Worm (Caenorhabditis elegans) whole organism, L1 larva: Measurements from ENCODE around the gene suds-3.

Experiments used
- C04F5.9 ChIP-seq: sonication (generic microtip); optimal IDR thresholded peaks from 2 replicates; lab custom pipeline; 2016; ENCODE audit warnings: missing genetic modification characterization, missing compliant biosample characterization
- F16B12.6 ChIP-seq: fragments of 150-350 bp; optimal IDR thresholded peaks from 2 replicates; lab custom pipeline; 2014; ENCODE audit warnings: missing biosample characterization, missing genetic modification characterization
- Y116A8C.19 ChIP-seq: sonication (generic microtip); optimal IDR thresholded peaks from 2 replicates; lab custom pipeline; 2016; ENCODE audit warnings: missing compliant biosample characterization, missing genetic modification characterization, borderline replicate concordance
- aha-1 ChIP-seq: fragments of 150-350 bp; optimal IDR thresholded peaks from 2 replicates; lab custom pipeline; 2014; ENCODE audit warnings: missing biosample characterization, missing genetic modification characterization
- aly-2 ChIP-seq: fragments of 150-350 bp; optimal IDR thresholded peaks from 2 replicates; lab custom pipeline; 2014; ENCODE audit warnings: missing biosample characterization, missing genetic modification characterization
- ama-1 ChIP-seq: fragments of 150-350 bp; optimal IDR thresholded peaks from 2 replicates; lab custom pipeline; 2014
- blmp-1 ChIP-seq: fragments of 150-350 bp; optimal IDR thresholded peaks from 2 replicates; lab custom pipeline; 2014; ENCODE audit warnings: missing biosample characterization, missing genetic modification characterization
- ceh-88 ChIP-seq: fragments of 200-800 bp; sonication (Bioruptor generic); IDR thresholded peaks from 2 replicates; pipeline ENCODE4 v1.3.6; 2022; ENCODE audit warnings: missing genetic modification characterization, missing compliant biosample characterization
- dsc-1 ChIP-seq: sonication (generic microtip); optimal IDR thresholded peaks from 2 replicates; lab custom pipeline; 2016; ENCODE audit warnings: mild to moderate bottlenecking, missing genetic modification characterization, missing compliant biosample characterization
- efl-1 ChIP-seq, 4 experiments: fragments of 150-350 bp; optimal IDR thresholded peaks in 3 of 4; peaks in 1 of 4; 1 replicate in 1 of 4; 2 replicates in 3 of 4; lab custom pipeline; 2014; ENCODE audit warnings: missing biosample characterization in 2 of 4, missing genetic modification characterization in 2 of 4, missing genetic modification reagents in 2 of 4
- efl-3 ChIP-seq: fragments of 200-800 bp; sonication (Bioruptor generic); optimal IDR thresholded peaks from 2 replicates; lab custom pipeline; 2018; ENCODE audit warnings: mild to moderate bottlenecking, missing genetic modification characterization, missing compliant biosample characterization
- egl-27 ChIP-seq, 2 experiments: fragments of 150-350 bp in 1 of 2; sonication (generic microtip); optimal IDR thresholded peaks; 3 replicates each; lab custom pipeline; 2017 to 2018; ENCODE audit warnings: missing biosample characterization in 2 of 2, missing genetic modification characterization in 2 of 2, missing genetic modification reagents in 2 of 2
- elt-3 ChIP-seq, 6 experiments: fragments of 150-350 bp in 1 of 6; sonication (generic microtip); optimal IDR thresholded peaks; 2 replicates each; lab custom pipeline; 2017 to 2018; ENCODE audit warnings: missing biosample characterization in 6 of 6, missing genetic modification characterization in 6 of 6, inconsistent platforms in 1 of 6
- ets-5 ChIP-seq: fragments of 200-800 bp; sonication (Bioruptor generic); IDR thresholded peaks from 2 replicates; pipeline ENCODE4 v1.3.6; 2022; ENCODE audit warnings: missing genetic modification characterization, missing compliant biosample characterization
- fkh-10 ChIP-seq: sonication (generic microtip); optimal IDR thresholded peaks from 2 replicates; lab custom pipeline; 2017; ENCODE audit warnings: missing biosample characterization, missing genetic modification reagents, missing genetic modification characterization
- hlh-4 ChIP-seq: sonication (generic microtip); optimal IDR thresholded peaks from 2 replicates; lab custom pipeline; 2016; ENCODE audit warnings: mild to moderate bottlenecking, missing genetic modification characterization, missing compliant biosample characterization
- hpl-2 ChIP-seq: fragments of 150-350 bp; optimal IDR thresholded peaks from 2 replicates; lab custom pipeline; 2014; ENCODE audit warnings: missing biosample characterization, missing genetic modification reagents, missing genetic modification characterization
- isw-1 ChIP-seq: fragments of 200-800 bp; sonication (Bioruptor generic); IDR thresholded peaks from 2 replicates; pipeline ENCODE4 v1.3.6; 2022; ENCODE audit warnings: missing genetic modification characterization, missing compliant biosample characterization
- lin-13 ChIP-seq: fragments of 150-350 bp; optimal IDR thresholded peaks from 2 replicates; lab custom pipeline; 2014; ENCODE audit warnings: missing biosample characterization, missing genetic modification reagents, missing genetic modification characterization
- lin-14 ChIP-seq: fragments of 200-800 bp; sonication (Bioruptor generic); optimal IDR thresholded peaks from 2 replicates; lab custom pipeline; 2018; ENCODE audit warnings: mild to moderate bottlenecking, missing genetic modification characterization, moderate library complexity, missing compliant biosample characterization
- lin-15B ChIP-seq: fragments of 150-350 bp; sonication (generic microtip); optimal IDR thresholded peaks from 3 replicates; lab custom pipeline; 2014; ENCODE audit warnings: missing biosample characterization, missing genetic modification characterization
- lin-35 ChIP-seq, 2 experiments: fragments of 150-350 bp; optimal IDR thresholded peaks; 2 replicates each; lab custom pipeline; 2014; ENCODE audit warnings: missing biosample characterization in 2 of 2, missing genetic modification characterization in 2 of 2, missing genetic modification reagents in 2 of 2
- lir-3 ChIP-seq: sonication (generic microtip); optimal IDR thresholded peaks from 2 replicates; lab custom pipeline; 2016; ENCODE audit warnings: mild to moderate bottlenecking, missing genetic modification characterization, moderate library complexity, missing compliant biosample characterization; ENCODE audit not compliant: poor library complexity
- mdl-1 ChIP-seq, 2 experiments: fragments of 150-350 bp; optimal IDR thresholded peaks; 2 replicates each; lab custom pipeline; 2014 to 2017; ENCODE audit warnings: missing biosample characterization in 2 of 2, missing genetic modification characterization in 2 of 2, inconsistent platforms in 1 of 2
- mef-2 ChIP-seq: fragments of 150-350 bp; optimal IDR thresholded peaks from 2 replicates; lab custom pipeline; 2014; ENCODE audit warnings: missing biosample characterization, missing genetic modification characterization
- mep-1 ChIP-seq: fragments of 150-350 bp; optimal IDR thresholded peaks from 2 replicates; lab custom pipeline; 2014; ENCODE audit warnings: missing biosample characterization, missing genetic modification characterization
- nhr-20 ChIP-seq: sonication (generic microtip); optimal IDR thresholded peaks from 2 replicates; lab custom pipeline; 2016; ENCODE audit warnings: mild to moderate bottlenecking, missing genetic modification characterization, missing compliant biosample characterization
- nhr-237 ChIP-seq: fragments of 150-350 bp; optimal IDR thresholded peaks from 2 replicates; lab custom pipeline; 2014; ENCODE audit warnings: missing biosample characterization, missing genetic modification characterization
- nhr-47 ChIP-seq: sonication (generic microtip); optimal IDR thresholded peaks from 2 replicates; lab custom pipeline; 2016; ENCODE audit warnings: mild to moderate bottlenecking, missing genetic modification characterization, moderate library complexity, missing compliant biosample characterization
- nhr-71 ChIP-seq: sonication (generic microtip); optimal IDR thresholded peaks from 2 replicates; lab custom pipeline; 2016; ENCODE audit warnings: mild to moderate bottlenecking, missing genetic modification characterization, moderate library complexity, missing compliant biosample characterization
- nhr-77 ChIP-seq: fragments of 150-350 bp; optimal IDR thresholded peaks from 2 replicates; lab custom pipeline; 2014; ENCODE audit warnings: missing biosample characterization, missing genetic modification characterization
- nhr-84 ChIP-seq: sonication (generic microtip); optimal IDR thresholded peaks from 2 replicates; lab custom pipeline; 2017; ENCODE audit warnings: missing biosample characterization, missing genetic modification characterization
- nhr-85 ChIP-seq: sonication (generic microtip); peaks from one replicate; lab custom pipeline; 2016; ENCODE audit warnings: missing genetic modification characterization, inconsistent platforms, missing compliant biosample characterization
- nhr-90 ChIP-seq: sonication (generic microtip); optimal IDR thresholded peaks from 2 replicates; lab custom pipeline; 2016; ENCODE audit warnings: mild to moderate bottlenecking, missing genetic modification characterization, missing compliant biosample characterization; ENCODE audit not compliant: poor library complexity
- pax-3 ChIP-seq: fragments of 200-800 bp; sonication (Bioruptor generic); optimal IDR thresholded peaks from 2 replicates; lab custom pipeline; 2018; ENCODE audit warnings: mild to moderate bottlenecking, missing genetic modification characterization, moderate library complexity, missing compliant biosample characterization
- snpc-4 ChIP-seq: fragments of 150-350 bp; optimal IDR thresholded peaks from 2 replicates; lab custom pipeline; 2014; ENCODE audit warnings: missing biosample characterization, missing genetic modification characterization
- snu-23 ChIP-seq: sonication (generic microtip); optimal IDR thresholded peaks from 2 replicates; lab custom pipeline; 2016; ENCODE audit warnings: missing genetic modification characterization, missing compliant biosample characterization
- sptf-1 ChIP-seq: fragments of 150-350 bp; optimal IDR thresholded peaks from 2 replicates; lab custom pipeline; 2014; ENCODE audit warnings: missing biosample characterization, missing genetic modification characterization
- swsn-7 ChIP-seq: sonication (generic microtip); optimal IDR thresholded peaks from 2 replicates; lab custom pipeline; 2016; ENCODE audit warnings: missing genetic modification characterization, missing compliant biosample characterization
- tlp-1 ChIP-seq: fragments of 150-350 bp; optimal IDR thresholded peaks from 2 replicates; lab custom pipeline; 2014; ENCODE audit warnings: missing biosample characterization, missing genetic modification characterization
- unc-30 ChIP-seq: sonication (generic microtip); optimal IDR thresholded peaks from 2 replicates; lab custom pipeline; 2017; ENCODE audit warnings: missing biosample characterization, missing genetic modification characterization
- unc-98 ChIP-seq: fragments of 200-800 bp; sonication (Bioruptor generic); IDR thresholded peaks from 2 replicates; pipeline ENCODE4 v1.3.6; 2022; ENCODE audit warnings: missing genetic modification characterization, missing compliant biosample characterization
- xbp-1 ChIP-seq: sonication (generic microtip); optimal IDR thresholded peaks from 2 replicates; lab custom pipeline; 2016; ENCODE audit warnings: missing genetic modification characterization, missing compliant biosample characterization
- ztf-11 ChIP-seq, 2 experiments: sonication (generic microtip); optimal IDR thresholded peaks; 2 replicates each; lab custom pipeline; 2016 to 2017; ENCODE audit warnings: missing genetic modification characterization in 2 of 2, missing biosample characterization in 1 of 2, missing compliant biosample characterization in 1 of 2

The suds-3 gene

DNA sequence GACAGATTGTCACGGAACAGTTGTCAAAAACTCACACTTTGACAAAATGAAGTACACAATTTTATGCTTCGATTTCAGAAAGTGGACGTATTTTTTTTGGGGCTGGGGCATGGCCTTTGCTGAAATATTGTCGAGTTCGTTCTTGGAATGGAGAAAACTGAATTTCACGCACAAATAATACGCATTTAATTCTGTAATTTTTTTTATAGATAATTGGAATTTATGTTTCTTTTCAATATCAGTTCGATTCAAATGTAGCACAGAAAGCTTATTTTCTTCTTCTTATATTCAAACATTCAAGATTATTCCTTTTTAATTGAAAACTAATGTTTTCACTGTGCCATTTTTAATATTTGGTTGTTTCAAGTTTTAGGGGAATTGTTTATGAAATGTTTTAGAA, 29.6 kb downstream of the suds-3 start, which contains the start of gene T07C12.10:
Gene T07C12.10 (minus strand): TSS at position 101 of the 400 bp plus-strand sequence.
- TF ChIP-seq mef-2 (tag; lab: Kevin White, UChicago) (no peak), isw-1 (GFP tag; lab: Robert Waterston, UW) (no peak), unc-30 (tag; lab: Kevin White, UChicago) (no peak), blmp-1 (no peak), nhr-71 (tag; lab: Kevin White, UChicago) (no peak), lin-13 (GFP tag; lab: Kevin White, UChicago) (no peak), lin-35 (GFP tag; optimal IDR thresholded peaks at IDR 0.05; lab: Kevin White, UChicago) (no peak), snu-23 (GFP tag; lab: Kevin White, UChicago) (no peak), mep-1 (tag; lab: Kevin White, UChicago) (no peak), efl-3 (GFP tag; lab: Kevin White, UChicago) (no peak), Y116A8C.19 (tag; lab: Kevin White, UChicago) (no peak), dsc-1 (no peak)
- TF ChIP-seq, all 84 proteins: peak for 0

DNA sequence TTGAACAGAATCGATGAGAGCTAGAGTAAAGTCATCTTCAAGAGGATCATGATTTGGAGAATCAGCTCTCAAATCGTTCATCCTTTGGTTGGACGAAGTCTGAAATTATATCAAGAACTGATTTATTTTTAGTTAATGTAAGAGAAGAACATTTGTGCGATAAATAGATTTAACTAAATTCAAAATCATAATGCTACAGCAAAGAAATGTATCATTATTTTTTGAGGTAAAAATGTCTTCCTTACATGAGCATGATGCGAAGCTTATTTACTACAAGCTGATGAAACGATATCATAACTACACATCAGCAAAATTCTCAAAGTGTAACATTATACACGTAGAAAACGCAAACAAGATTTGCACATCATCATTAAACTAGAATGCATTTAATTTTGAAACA, 31.6 kb downstream of the suds-3 start, which contains the start of gene madf-4:
Gene madf-4 (minus strand): TSS at position 101 of the 400 bp plus-strand sequence.
- TF ChIP-seq F16B12.6 (tag; lab: Kevin White, UChicago) (no peak), isw-1 (GFP tag; lab: Robert Waterston, UW) (no peak), lin-15B (tag; lab: Kevin White, UChicago) (no peak), blmp-1 (no peak), nhr-237 (tag; lab: Kevin White, UChicago) (no peak), ama-1 (no peak), Y116A8C.19 (tag; lab: Kevin White, UChicago) (no peak), C04F5.9 (tag; lab: Kevin White, UChicago) (no peak), elt-3 (tag; optimal IDR thresholded peaks at IDR 0.05; lab: Kevin White, UChicago) (no peak)

- TF ChIP-seq lin-14 (peak; percentile 64), nhr-85 (peak; percentile 81), lir-3 (tag; lab: Kevin White, UChicago) (no peak), nhr-71 (tag; lab: Kevin White, UChicago) (no peak), efl-3 (GFP tag; lab: Kevin White, UChicago) (no peak), efl-1 (optimal IDR thresholded peaks at IDR 0.05; lab: Kevin White, UChicago) (no peak), efl-1 (GFP tag; optimal IDR thresholded peaks at IDR 0.05 in 1 of 2; lab: Kevin White, UChicago) (peak in 1 of 2 experiments; percentile 3), nhr-90 (no peak), nhr-77 (tag; lab: Kevin White, UChicago) (no peak), nhr-20 (tag; lab: Kevin White, UChicago) (no peak), dsc-1 (no peak), ets-5 (GFP tag; lab: Robert Waterston, UW) (no peak), ceh-88 (GFP tag; lab: Robert Waterston, UW) (no peak), fkh-10 (GFP tag; lab: Kevin White, UChicago) (no peak)
Measured at ce11 chrV:9962916-9963315, 32.1 kb downstream of the suds-3 start.

ce11 chrV:9964152-9964785, 33.5 kb downstream of the suds-3 start:
- TF ChIP-seq lin-14 (peak; percentile 54), nhr-90 (no peak), mdl-1 (tag; optimal IDR thresholded peaks at IDR 0.05; lab: Kevin White, UChicago) (no peak), dsc-1 (peak; percentile 32), swsn-7 (tag; lab: Kevin White, UChicago) (no peak), unc-98 (GFP tag; lab: Robert Waterston, UW) (no peak), xbp-1 (no peak), efl-1 (optimal IDR thresholded peaks at IDR 0.05; lab: Kevin White, UChicago) (no peak), efl-1 (GFP tag; optimal IDR thresholded peaks at IDR 0.05 in 1 of 2; lab: Kevin White, UChicago) (peak in 1 of 2 experiments; percentile 88), mep-1 (tag; lab: Kevin White, UChicago) (no peak), egl-27 (tag; optimal IDR thresholded peaks at IDR 0.05; lab: Kevin White, UChicago) (no peak), Y116A8C.19 (tag; lab: Kevin White, UChicago) (no peak), nhr-84 (tag; lab: Kevin White, UChicago) (no peak), pax-3 (tag; lab: Kevin White, UChicago) (no peak), snpc-4 (tag; lab: Kevin White, UChicago) (no peak), hpl-2 (no peak), nhr-47 (tag; lab: Kevin White, UChicago) (peak; percentile 1), F16B12.6 (tag; lab: Kevin White, UChicago) (no peak), aly-2 (tag; lab: Kevin White, UChicago) (no peak), tlp-1 (no peak), hlh-4 (tag; lab: Kevin White, UChicago) (no peak), ztf-11 (tag; optimal IDR thresholded peaks at IDR 0.05; lab: Kevin White, UChicago) (no peak), sptf-1 (tag; lab: Kevin White, UChicago) (no peak), efl-3 (GFP tag; lab: Kevin White, UChicago) (no peak), lin-13 (GFP tag; lab: Kevin White, UChicago) (no peak), aha-1 (tag; lab: Kevin White, UChicago) (no peak)
